Fruit fly (Drosophila melanogaster) whole organism, embryonic: ENCODE results near the gene klu.
A peak's percentile ranks its signal among the peaks of the same experiment; 100 is the strongest.

ENCODE experiments used
- BEAF-32 ChIP-seq: fragments of 200-800 bp; sonication (Bioruptor generic); optimal IDR thresholded peaks from 3 replicates; lab custom pipeline; 2017; ENCODE audit warnings: missing biosample characterization, missing genetic modification characterization, mild to moderate bottlenecking, moderate library complexity, missing genetic modification reagents
- CG1233 ChIP-seq: fragments of 200-800 bp; sonication (Bioruptor generic); optimal IDR thresholded peaks from 4 replicates; lab custom pipeline; 2018; ENCODE audit warnings: missing biosample characterization, mild to moderate bottlenecking, missing genetic modification characterization
- CG12769 ChIP-seq: fragments of 200-800 bp; sonication (Bioruptor generic); optimal IDR thresholded peaks from 2 replicates; lab custom pipeline; 2019; ENCODE audit warnings: missing biosample characterization, mild to moderate bottlenecking, missing genetic modification characterization, moderate library complexity
- CG13894 ChIP-seq: fragments of 200-800 bp; sonication (Bioruptor generic); optimal IDR thresholded peaks from 3 replicates; lab custom pipeline; 2018; ENCODE audit warnings: missing biosample characterization, mild to moderate bottlenecking, missing genetic modification characterization, moderate library complexity
- CG14710 ChIP-seq: fragments of 200-800 bp; sonication (Bioruptor generic); optimal IDR thresholded peaks from 3 replicates; lab custom pipeline; 2019; ENCODE audit warnings: missing biosample characterization, mild to moderate bottlenecking, missing genetic modification characterization, moderate library complexity
- CG14965 ChIP-seq: fragments of 200-800 bp; sonication (Bioruptor generic); optimal IDR thresholded peaks from 2 replicates; lab custom pipeline; 2016; ENCODE audit warnings: missing biosample characterization, missing genetic modification characterization, borderline replicate concordance
- CG15011 ChIP-seq: fragments of 200-800 bp; sonication (Bioruptor generic); optimal IDR thresholded peaks from 3 replicates; lab custom pipeline; 2018; ENCODE audit warnings: missing biosample characterization, mild to moderate bottlenecking, missing genetic modification characterization
- CG1529 ChIP-seq: fragments of 200-800 bp; sonication (Bioruptor generic); optimal IDR thresholded peaks from 3 replicates; lab custom pipeline; 2018; ENCODE audit warnings: missing biosample characterization, missing genetic modification characterization
- CG15601 ChIP-seq: fragments of 200-800 bp; sonication (Bioruptor generic); optimal IDR thresholded peaks from 3 replicates; lab custom pipeline; 2019; ENCODE audit warnings: missing biosample characterization, mild to moderate bottlenecking, missing genetic modification characterization, moderate library complexity
- CG16779 ChIP-seq: fragments of 200-800 bp; sonication (Bioruptor generic); IDR thresholded peaks from 2 replicates; pipeline ENCODE4 v1.3.6; 2022; ENCODE audit warnings: missing biosample characterization, missing genetic modification characterization
- CG17568 ChIP-seq: fragments of 200-800 bp; sonication (Bioruptor generic); optimal IDR thresholded peaks from 2 replicates; lab custom pipeline; 2018; ENCODE audit warnings: missing biosample characterization, mild to moderate bottlenecking, missing genetic modification characterization, moderate library complexity
- CG17912 ChIP-seq: fragments of 200-800 bp; sonication (Bioruptor generic); optimal IDR thresholded peaks from 2 replicates; lab custom pipeline; 2018; ENCODE audit warnings: missing biosample characterization, mild to moderate bottlenecking, missing genetic modification characterization
- CG18764 ChIP-seq: fragments of 200-800 bp; sonication (Bioruptor generic); optimal IDR thresholded peaks from 3 replicates; lab custom pipeline; 2016; ENCODE audit warnings: missing biosample characterization, missing genetic modification characterization
- CG2678 ChIP-seq: fragments of 200-800 bp; sonication (Bioruptor generic); optimal IDR thresholded peaks from 3 replicates; lab custom pipeline; 2019; ENCODE audit warnings: missing biosample characterization, mild to moderate bottlenecking, missing genetic modification characterization, moderate library complexity
- CG3838 ChIP-seq: fragments of 200-800 bp; sonication (Bioruptor generic); optimal IDR thresholded peaks from 3 replicates; lab custom pipeline; 2016; ENCODE audit warnings: missing biosample characterization, missing genetic modification characterization
- CG42726 ChIP-seq: fragments of 200-800 bp; sonication (Bioruptor generic); IDR thresholded peaks from 2 replicates; pipeline ENCODE4 v1.3.6; 2022; ENCODE audit warnings: missing biosample characterization, missing genetic modification characterization; ENCODE audit not compliant: partially characterized antibody
- CG5180 ChIP-seq: fragments of 200-800 bp; sonication (Bioruptor generic); optimal IDR thresholded peaks from 3 replicates; lab custom pipeline; 2017; ENCODE audit warnings: missing biosample characterization, missing genetic modification characterization, mild to moderate bottlenecking, moderate library complexity, missing genetic modification reagents
- CG7357 ChIP-seq: fragments of 200-800 bp; sonication (Bioruptor generic); IDR thresholded peaks from 3 replicates; pipeline ENCODE4 v1.3.6; 2022; ENCODE audit warnings: missing biosample characterization, missing genetic modification characterization
- CG7839 ChIP-seq: fragments of 200-800 bp; sonication (Bioruptor generic); optimal IDR thresholded peaks from 3 replicates; lab custom pipeline; 2018; ENCODE audit warnings: missing biosample characterization, mild to moderate bottlenecking, missing genetic modification characterization, moderate library complexity
- Chrac-16 ChIP-seq: fragments of 200-800 bp; sonication (Bioruptor generic); optimal IDR thresholded peaks from 3 replicates; lab custom pipeline; 2016; ENCODE audit warnings: missing biosample characterization, missing genetic modification characterization
- Dbx ChIP-seq: fragments of 200-800 bp; sonication (Bioruptor generic); IDR thresholded peaks from 3 replicates; pipeline ENCODE4 v1.3.6; 2022; ENCODE audit warnings: missing biosample characterization, missing genetic modification characterization
- Dip3 ChIP-seq: fragments of 200-800 bp; sonication (Bioruptor generic); optimal IDR thresholded peaks from 3 replicates; lab custom pipeline; 2016; ENCODE audit warnings: missing biosample characterization, missing genetic modification characterization
- Gug ChIP-seq: fragments of 200-800 bp; sonication (Bioruptor generic); IDR thresholded peaks from 4 replicates; pipeline ENCODE4 v1.3.6; 2022; ENCODE audit warnings: missing biosample characterization, missing genetic modification characterization
- HHEX ChIP-seq: fragments of 200-800 bp; sonication (Bioruptor generic); optimal IDR thresholded peaks from 3 replicates; lab custom pipeline; 2017; ENCODE audit warnings: missing biosample characterization, mild to moderate bottlenecking, missing genetic modification characterization, missing genetic modification reagents
- HLH3B ChIP-seq: fragments of 200-800 bp; sonication (Bioruptor generic); IDR thresholded peaks from 2 replicates; pipeline ENCODE4 v1.3.6; 2022; ENCODE audit warnings: missing biosample characterization, missing genetic modification characterization
- HLH54F ChIP-seq: fragments of 200-800 bp; sonication (Bioruptor generic); optimal IDR thresholded peaks from 3 replicates; lab custom pipeline; 2016; ENCODE audit warnings: missing biosample characterization, missing genetic modification characterization
- Hmr ChIP-seq: fragments of 200-800 bp; sonication (Bioruptor generic); optimal IDR thresholded peaks from 3 replicates; lab custom pipeline; 2017; ENCODE audit warnings: mild to moderate bottlenecking, missing biosample characterization, missing genetic modification reagents, missing genetic modification characterization
- MBD-R2 ChIP-seq: fragments of 200-800 bp; sonication (Bioruptor generic); IDR thresholded peaks from 2 replicates; pipeline ENCODE4 v1.3.6; 2022; ENCODE audit warnings: missing biosample characterization, missing genetic modification characterization
- Med ChIP-seq: fragments of 200-800 bp; sonication (Bioruptor generic); peaks from one replicate; lab custom pipeline; 2016; ENCODE audit warnings: missing biosample characterization, missing genetic modification characterization, mild to moderate bottlenecking, inconsistent platforms, moderate library complexity
- Meics ChIP-seq: fragments of 200-800 bp; sonication (Bioruptor generic); optimal IDR thresholded peaks from 2 replicates; lab custom pipeline; 2017; ENCODE audit warnings: missing biosample characterization, mild to moderate bottlenecking, missing genetic modification characterization
- Rfx ChIP-seq: fragments of 200-800 bp; sonication (Bioruptor generic); IDR thresholded peaks from 2 replicates; pipeline ENCODE4 v1.3.6; 2022; ENCODE audit warnings: missing biosample characterization, missing genetic modification characterization
- bbx ChIP-seq: fragments of 200-800 bp; sonication (Bioruptor generic); IDR thresholded peaks from 2 replicates; pipeline ENCODE4 v1.3.6; 2022; ENCODE audit warnings: missing biosample characterization, missing genetic modification characterization; ENCODE audit not compliant: partially characterized antibody
- bcd ChIP-seq: fragments of 200-800 bp; sonication (Bioruptor generic); optimal IDR thresholded peaks from 2 replicates; lab custom pipeline; 2017; ENCODE audit warnings: missing biosample characterization, mild to moderate bottlenecking, missing genetic modification characterization
- cwo ChIP-seq: fragments of 200-800 bp; sonication (Bioruptor generic); optimal IDR thresholded peaks from 3 replicates; lab custom pipeline; 2017; ENCODE audit warnings: missing biosample characterization, missing genetic modification characterization, mild to moderate bottlenecking, moderate library complexity, missing genetic modification reagents
- dmrt99B ChIP-seq: fragments of 200-800 bp; sonication (Bioruptor generic); optimal IDR thresholded peaks from 2 replicates; lab custom pipeline; 2018; ENCODE audit warnings: missing biosample characterization, mild to moderate bottlenecking, missing genetic modification characterization, moderate library complexity
- dpn ChIP-seq, 2 experiments: fragments of 200-800 bp; sonication (Bioruptor generic); optimal IDR thresholded peaks; 3 replicates each; lab custom pipeline; 2016; ENCODE audit warnings: missing biosample characterization in 2 of 2, missing genetic modification characterization in 2 of 2
- fd3F ChIP-seq: fragments of 200-800 bp; sonication (Bioruptor generic); optimal IDR thresholded peaks from 2 replicates; lab custom pipeline; 2018; ENCODE audit warnings: missing biosample characterization, mild to moderate bottlenecking, missing genetic modification characterization, moderate library complexity
- grau ChIP-seq: fragments of 200-800 bp; optimal IDR thresholded peaks from 3 replicates; lab custom pipeline; 2019; ENCODE audit warnings: missing biosample characterization, mild to moderate bottlenecking, missing genetic modification characterization, moderate library complexity
- gro ChIP-seq: fragments of 200-800 bp; sonication (Bioruptor generic); optimal IDR thresholded peaks from 2 replicates; lab custom pipeline; 2016; ENCODE audit warnings: missing biosample characterization, missing genetic modification characterization
- hb ChIP-seq: fragments of 200-800 bp; sonication (Bioruptor generic); IDR thresholded peaks from 3 replicates; pipeline ENCODE4 v1.3.6; 2022; ENCODE audit warnings: missing biosample characterization, missing genetic modification characterization; ENCODE audit not compliant: partially characterized antibody
- jumu ChIP-seq: fragments of 200-800 bp; sonication (Bioruptor generic); optimal IDR thresholded peaks from 3 replicates; lab custom pipeline; 2016; ENCODE audit warnings: missing biosample characterization, missing genetic modification characterization
- mirr ChIP-seq: fragments of 200-800 bp; sonication (Bioruptor generic); optimal IDR thresholded peaks from 3 replicates; lab custom pipeline; 2018; ENCODE audit warnings: missing biosample characterization, mild to moderate bottlenecking, missing genetic modification characterization
- odd ChIP-seq: fragments of 200-800 bp; sonication (Bioruptor generic); optimal IDR thresholded peaks from 2 replicates; lab custom pipeline; 2017; ENCODE audit warnings: missing biosample characterization, mild to moderate bottlenecking, missing genetic modification characterization
- pum ChIP-seq: fragments of 200-800 bp; sonication (Bioruptor generic); optimal IDR thresholded peaks from 2 replicates; lab custom pipeline; 2016; ENCODE audit warnings: missing biosample characterization, missing genetic modification characterization
- rib ChIP-seq: fragments of 200-800 bp; sonication (Bioruptor generic); IDR thresholded peaks from 2 replicates; pipeline ENCODE4 v1.3.6; 2022; ENCODE audit warnings: missing biosample characterization, missing genetic modification characterization
- scrt ChIP-seq: fragments of 200-800 bp; sonication (Bioruptor generic); optimal IDR thresholded peaks from 2 replicates; lab custom pipeline; 2018; ENCODE audit warnings: missing biosample characterization, mild to moderate bottlenecking, missing genetic modification characterization, moderate library complexity
- slou ChIP-seq: fragments of 200-800 bp; sonication (Bioruptor generic); optimal IDR thresholded peaks from 3 replicates; lab custom pipeline; 2016; ENCODE audit warnings: missing biosample characterization, missing genetic modification characterization
- tio ChIP-seq: fragments of 200-800 bp; sonication (Bioruptor generic); optimal IDR thresholded peaks from 2 replicates; lab custom pipeline; 2017; ENCODE audit warnings: missing biosample characterization, missing genetic modification characterization, inconsistent platforms

Gene klu

DNA sequence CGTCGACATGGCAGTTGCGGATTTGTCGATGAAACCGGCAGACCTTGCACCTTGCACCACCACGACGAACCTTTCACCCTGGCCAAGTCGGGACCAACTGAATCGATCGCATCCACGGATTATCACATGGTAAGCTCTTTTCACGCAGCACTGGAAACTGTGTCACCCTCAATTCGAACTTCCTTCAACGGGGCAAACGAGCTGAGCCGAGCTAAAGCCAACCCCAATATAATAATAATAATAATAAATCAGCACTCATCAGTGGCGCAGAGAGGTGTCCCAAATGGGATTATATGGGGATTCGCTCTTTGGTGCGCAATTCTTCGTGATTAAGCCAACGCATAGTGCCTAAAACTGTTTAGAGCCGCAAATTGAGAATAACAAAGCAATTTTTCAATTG, 42.3 kb upstream of the klu start, which contains the start of gene CG43693:
CG43693 (minus strand) TSS at position 101 of the 400 bp plus-strand sequence.
- TF ChIP-seq CG7357 (GFP tag; lab: Robert Waterston, UW) (no peak), CG15011 (no peak), HLH54F (GFP tag; lab: Kevin White, UChicago) (no peak), hb (GFP tag; lab: Robert Waterston, UW) (0 out of 3 replicates have a peak, but pooled peaks have one; percentile 41), CG14965 (GFP tag; lab: Kevin White, UChicago) (no peak), Chrac-16 (GFP tag; lab: Kevin White, UChicago) (no peak)

DNA sequence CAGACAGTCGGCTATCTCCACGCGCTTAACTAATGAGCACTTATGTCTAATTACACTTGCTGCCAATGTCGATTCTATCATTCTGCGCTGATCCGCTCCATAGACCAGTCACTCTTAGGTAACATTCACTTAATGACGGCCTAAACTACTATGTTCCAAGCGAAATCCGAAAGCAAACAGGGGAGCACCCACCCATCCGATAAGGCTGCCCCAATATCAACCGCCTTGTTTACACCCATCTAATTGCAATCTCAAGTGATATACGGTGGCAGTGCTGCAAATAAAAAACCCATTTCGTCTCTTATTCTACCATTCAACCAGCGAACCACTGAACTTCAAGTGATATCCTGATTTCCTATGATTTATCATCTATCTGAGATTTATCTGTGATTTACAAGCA, 40.4 kb upstream of the klu start:
- TF ChIP-seq MBD-R2 (no peak), Gug (GFP tag; lab: Robert Waterston, UW) (no peak), tio (no peak), BEAF-32 (GFP tag; lab: Kevin White, UChicago) (no peak), CG42726 (no peak), CG1233 (GFP tag; lab: Kevin White, UChicago) (peak; percentile 6), CG1529 (no peak), mirr (GFP tag; lab: Kevin White, UChicago) (peak; percentile 3), CG3838 (GFP tag; lab: Kevin White, UChicago) (no peak), Rfx (GFP tag; lab: Robert Waterston, UW) (peak; percentile 31; the same call in 1 of the 2 replicates), CG17568 (GFP tag; lab: Kevin White, UChicago) (peak; percentile 27), dpn (GFP tag; optimal IDR thresholded peaks at IDR 0.05; lab: Kevin White, UChicago) (peak in 1 of 2 experiments; percentile 16), Meics (GFP tag; lab: Kevin White, UChicago) (peak; percentile 54), CG18764 (no peak), gro (GFP tag; lab: Kevin White, UChicago) (peak; percentile 55), dmrt99B (tag; lab: Kevin White, UChicago) (peak; percentile 5), scrt (peak; percentile 42), cwo (GFP tag; lab: Kevin White, UChicago) (peak; percentile 8), HLH3B (no peak), CG16779 (GFP tag; lab: Robert Waterston, UW) (peak; percentile 59; the same call in 1 of the 2 replicates), Dip3 (GFP tag; lab: Kevin White, UChicago) (no peak), slou (GFP tag; lab: Kevin White, UChicago) (no peak), CG14710 (tag; lab: Kevin White, UChicago) (no peak), Dbx (GFP tag; lab: Robert Waterston, UW) (0 out of 3 replicates have a peak, but pooled peaks have one; percentile 47), grau (peak; percentile 5), CG15011 (peak; percentile 32), CG7839 (tag; lab: Kevin White, UChicago) (peak; percentile 6), CG5180 (GFP tag; lab: Kevin White, UChicago) (peak; percentile 51), bbx (no peak), jumu (GFP tag; lab: Kevin White, UChicago) (no peak), bcd (no peak), Hmr (peak; percentile 62), pum (GFP tag; lab: Kevin White, UChicago) (no peak), fd3F (GFP tag; lab: Kevin White, UChicago) (peak; percentile 18), Med (GFP tag; lab: Kevin White, UChicago) (peak; percentile 42), CG17912 (GFP tag; lab: Kevin White, UChicago) (peak; percentile 18), CG15601 (no peak), rib (peak; percentile 51; the same call in 1 of the 2 replicates), CG12769 (tag; lab: Kevin White, UChicago) (peak; percentile 54), CG13894 (peak; percentile 54), HHEX (GFP tag; lab: Kevin White, UChicago) (peak; percentile 70), odd (GFP tag; lab: Kevin White, UChicago) (peak; percentile 29), CG2678 (tag; lab: Kevin White, UChicago) (peak; percentile 59)
